Fruit fly (Drosophila melanogaster) S2 (cell line): ENCODE results near the gene CG8292.

Experiments
- CG8478 ChIP-seq: fragments of >200 bp; optimal IDR thresholded peaks from 2 replicates; lab custom pipeline; 2018
- CTCF ChIP-seq, 2 experiments: fragments of >200 bp; optimal IDR thresholded peaks; 2 replicates each; lab custom pipeline; 2018

DNA sequence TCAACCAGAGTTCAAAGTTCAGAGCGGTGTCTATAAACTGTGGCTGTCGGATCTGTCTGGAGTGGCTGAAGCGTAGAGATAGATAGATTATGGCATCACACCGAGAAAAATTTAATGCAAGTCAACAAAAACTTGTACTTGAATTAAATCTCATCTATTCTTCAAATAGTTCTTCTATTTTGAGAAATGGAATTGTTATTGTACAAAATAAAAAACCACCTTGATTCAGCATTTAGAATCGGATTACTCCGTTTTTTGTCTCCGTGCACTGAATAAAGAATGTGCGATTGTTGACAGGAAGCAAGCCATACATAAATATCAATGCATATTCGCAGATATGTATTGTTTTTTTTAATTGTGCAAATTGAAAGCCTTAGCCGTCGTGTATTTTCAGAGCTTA lies 11.8 kb upstream of the CG8292 start:
- TF ChIP-seq CG8478 = no peak
- no peak for TF ChIP-seq CTCF (optimal IDR thresholded peaks at IDR 0.05; lab: Kevin White, UChicago)
